Fruit fly (Drosophila melanogaster) whole organism, embryonic: Measurements from ENCODE around the gene sals.
A peak's percentile ranks its signal among the peaks of the same experiment; 100 is the strongest.

Experiments used
- B-H1 ChIP-seq: fragments of 200-800 bp; sonication (Bioruptor generic); IDR thresholded peaks from 3 replicates; pipeline ENCODE4 v1.3.6; 2022; ENCODE audit warnings: missing biosample characterization, missing genetic modification characterization
- CG10147 ChIP-seq: fragments of 200-800 bp; sonication (Bioruptor generic); optimal IDR thresholded peaks from 2 replicates; lab custom pipeline; 2019; ENCODE audit warnings: missing biosample characterization, mild to moderate bottlenecking, missing genetic modification characterization, moderate library complexity
- CG10431 ChIP-seq: fragments of 200-800 bp; sonication (Bioruptor generic); optimal IDR thresholded peaks from 3 replicates; lab custom pipeline; 2018; ENCODE audit warnings: missing biosample characterization, mild to moderate bottlenecking, missing genetic modification characterization
- CG11560 ChIP-seq: fragments of 200-800 bp; sonication (Bioruptor generic); IDR thresholded peaks from 3 replicates; pipeline ENCODE4 v1.3.6; 2022; ENCODE audit warnings: missing biosample characterization, missing genetic modification characterization
- CG12219 ChIP-seq: fragments of 200-800 bp; sonication (Bioruptor generic); optimal IDR thresholded peaks from 3 replicates; lab custom pipeline; 2018; ENCODE audit warnings: missing biosample characterization, mild to moderate bottlenecking, missing genetic modification characterization
- CG12236 ChIP-seq: fragments of 200-800 bp; sonication (Bioruptor generic); optimal IDR thresholded peaks from 2 replicates; lab custom pipeline; 2016; ENCODE audit warnings: missing biosample characterization, missing genetic modification characterization
- CG12299 ChIP-seq: fragments of 200-800 bp; sonication (Bioruptor generic); optimal IDR thresholded peaks from 2 replicates; lab custom pipeline; 2018; ENCODE audit warnings: missing biosample characterization, mild to moderate bottlenecking, missing genetic modification characterization
- CG13287 ChIP-seq: fragments of 200-800 bp; sonication (Bioruptor generic); IDR thresholded peaks from 2 replicates; pipeline ENCODE4 v1.3.6; 2022; ENCODE audit warnings: missing biosample characterization, missing genetic modification characterization; ENCODE audit not compliant: partially characterized antibody
- CG13624 ChIP-seq: fragments of 200-800 bp; sonication (Bioruptor generic); optimal IDR thresholded peaks from 2 replicates; lab custom pipeline; 2016; ENCODE audit warnings: missing biosample characterization, missing genetic modification characterization
- CG18011 ChIP-seq: fragments of 200-800 bp; sonication (Bioruptor generic); optimal IDR thresholded peaks from 2 replicates; lab custom pipeline; 2017; ENCODE audit warnings: missing biosample characterization, missing genetic modification characterization, mild to moderate bottlenecking, moderate library complexity, missing genotype
- CG2199 ChIP-seq: fragments of 200-800 bp; sonication (Bioruptor generic); IDR thresholded peaks from 3 replicates; pipeline ENCODE4 v1.3.6; 2022; ENCODE audit warnings: missing biosample characterization, missing genetic modification characterization
- CG2875 ChIP-seq: fragments of 200-800 bp; sonication (Bioruptor generic); optimal IDR thresholded peaks from 2 replicates; lab custom pipeline; 2017; ENCODE audit warnings: missing biosample characterization, mild to moderate bottlenecking, missing genetic modification characterization, missing genetic modification reagents
- CG3163 ChIP-seq: fragments of 200-800 bp; sonication (Bioruptor generic); optimal IDR thresholded peaks from 3 replicates; lab custom pipeline; 2016; ENCODE audit warnings: missing biosample characterization, missing genetic modification characterization
- CG4328 ChIP-seq: fragments of 200-800 bp; sonication (Bioruptor generic); optimal IDR thresholded peaks from 3 replicates; lab custom pipeline; 2017; ENCODE audit warnings: missing biosample characterization, missing genetic modification reagents, missing genetic modification characterization
- CG5245 ChIP-seq: fragments of 200-800 bp; sonication (Bioruptor generic); optimal IDR thresholded peaks from 3 replicates; lab custom pipeline; 2016; ENCODE audit warnings: missing biosample characterization, missing genetic modification characterization
- CG7357 ChIP-seq: fragments of 200-800 bp; sonication (Bioruptor generic); IDR thresholded peaks from 3 replicates; pipeline ENCODE4 v1.3.6; 2022; ENCODE audit warnings: missing biosample characterization, missing genetic modification characterization
- CG7556 ChIP-seq: fragments of 200-800 bp; sonication (Bioruptor generic); optimal IDR thresholded peaks from 2 replicates; lab custom pipeline; 2017; ENCODE audit warnings: missing biosample characterization, mild to moderate bottlenecking, missing genetic modification characterization
- CG7839 ChIP-seq: fragments of 200-800 bp; sonication (Bioruptor generic); optimal IDR thresholded peaks from 3 replicates; lab custom pipeline; 2018; ENCODE audit warnings: missing biosample characterization, mild to moderate bottlenecking, missing genetic modification characterization, moderate library complexity
- CG7963 ChIP-seq: fragments of 200-800 bp; sonication (Bioruptor generic); IDR thresholded peaks from 3 replicates; pipeline ENCODE4 v1.3.6; 2022; ENCODE audit warnings: missing biosample characterization, missing genetic modification characterization; ENCODE audit not compliant: partially characterized antibody
- CG8089 ChIP-seq: fragments of 200-800 bp; sonication (Bioruptor generic); optimal IDR thresholded peaks from 3 replicates; lab custom pipeline; 2016; ENCODE audit warnings: missing biosample characterization, missing genetic modification characterization
- CG8359 ChIP-seq: fragments of 200-800 bp; sonication (Bioruptor generic); optimal IDR thresholded peaks from 2 replicates; lab custom pipeline; 2017; ENCODE audit warnings: missing biosample characterization, mild to moderate bottlenecking, missing genetic modification characterization, borderline replicate concordance
- CG9609 ChIP-seq: fragments of 200-800 bp; sonication (Bioruptor generic); optimal IDR thresholded peaks from 3 replicates; lab custom pipeline; 2016; ENCODE audit warnings: missing biosample characterization, missing genetic modification characterization
- CG9727 ChIP-seq: fragments of 200-800 bp; sonication (Bioruptor generic); optimal IDR thresholded peaks from 3 replicates; lab custom pipeline; 2017; ENCODE audit warnings: missing biosample characterization, mild to moderate bottlenecking, missing genetic modification characterization
- CG9932 ChIP-seq: fragments of 200-800 bp; sonication (Bioruptor generic); IDR thresholded peaks from 2 replicates; pipeline ENCODE4 v1.3.6; 2022; ENCODE audit warnings: missing biosample characterization, missing genetic modification characterization
- CoRest ChIP-seq: fragments of 200-800 bp; sonication (Bioruptor generic); optimal IDR thresholded peaks from 3 replicates; lab custom pipeline; 2018; ENCODE audit warnings: missing biosample characterization, mild to moderate bottlenecking, missing genetic modification characterization, moderate library complexity
- E2f1 ChIP-seq: fragments of 200-800 bp; sonication (Bioruptor generic); IDR thresholded peaks from 2 replicates; pipeline ENCODE4 v1.3.6; 2022; ENCODE audit warnings: missing biosample characterization, missing genetic modification characterization
- Ets65A ChIP-seq: fragments of 200-800 bp; sonication (Bioruptor generic); peaks from one replicate; lab custom pipeline; 2016; ENCODE audit warnings: missing biosample characterization, missing genetic modification characterization
- H15 ChIP-seq: fragments of 200-800 bp; sonication (Bioruptor generic); IDR thresholded peaks from 3 replicates; pipeline ENCODE4 v1.3.6; 2022; ENCODE audit warnings: missing biosample characterization, missing genetic modification characterization
- HLH54F ChIP-seq: fragments of 200-800 bp; sonication (Bioruptor generic); optimal IDR thresholded peaks from 3 replicates; lab custom pipeline; 2016; ENCODE audit warnings: missing biosample characterization, missing genetic modification characterization
- HmgZ ChIP-seq: fragments of 200-800 bp; sonication (Bioruptor generic); optimal IDR thresholded peaks from 2 replicates; lab custom pipeline; 2018; ENCODE audit warnings: missing biosample characterization, mild to moderate bottlenecking, missing genetic modification characterization
- Sry-δ ChIP-seq: fragments of 200-800 bp; sonication (Bioruptor generic); optimal IDR thresholded peaks from 2 replicates; lab custom pipeline; 2016; ENCODE audit warnings: missing biosample characterization, missing genetic modification characterization
- YL-1 ChIP-seq: fragments of 200-800 bp; sonication (Bioruptor generic); optimal IDR thresholded peaks from 3 replicates; lab custom pipeline; 2017; ENCODE audit warnings: missing biosample characterization, mild to moderate bottlenecking, missing genetic modification characterization
- bigmax ChIP-seq: fragments of 200-800 bp; sonication (Bioruptor generic); optimal IDR thresholded peaks from 2 replicates; lab custom pipeline; 2018; ENCODE audit warnings: missing biosample characterization, mild to moderate bottlenecking, missing genetic modification characterization
- croc ChIP-seq: fragments of 200-800 bp; sonication (Bioruptor generic); conservative IDR thresholded peaks from 3 replicates; pipeline ENCODE4 v1.3.6; 2022; ENCODE audit warnings: missing biosample characterization, missing genetic modification characterization
- da ChIP-seq: fragments of 200-800 bp; sonication (Bioruptor generic); optimal IDR thresholded peaks from 2 replicates; lab custom pipeline; 2016; ENCODE audit warnings: missing biosample characterization, missing genetic modification characterization
- dm ChIP-seq: fragments of 200-800 bp; sonication (Bioruptor generic); optimal IDR thresholded peaks from 3 replicates; lab custom pipeline; 2016; ENCODE audit warnings: missing biosample characterization, missing genetic modification characterization
- dpn ChIP-seq, 2 experiments: fragments of 200-800 bp; sonication (Bioruptor generic); optimal IDR thresholded peaks; 3 replicates each; lab custom pipeline; 2016; ENCODE audit warnings: missing biosample characterization in 2 of 2, missing genetic modification characterization in 2 of 2
- fd102C ChIP-seq: fragments of 200-800 bp; sonication (Bioruptor generic); optimal IDR thresholded peaks from 2 replicates; lab custom pipeline; 2018; ENCODE audit warnings: missing biosample characterization, mild to moderate bottlenecking, missing genetic modification characterization, moderate library complexity
- fd64A ChIP-seq: fragments of 200-800 bp; sonication (Bioruptor generic); optimal IDR thresholded peaks from 3 replicates; lab custom pipeline; 2018; ENCODE audit warnings: missing biosample characterization, mild to moderate bottlenecking, missing genetic modification characterization
- grau ChIP-seq: fragments of 200-800 bp; optimal IDR thresholded peaks from 3 replicates; lab custom pipeline; 2019; ENCODE audit warnings: missing biosample characterization, mild to moderate bottlenecking, missing genetic modification characterization, moderate library complexity
- gsb ChIP-seq: fragments of 200-800 bp; sonication (Bioruptor generic); IDR thresholded peaks from 2 replicates; pipeline ENCODE4 v1.3.6; 2022; ENCODE audit warnings: missing biosample characterization, missing genetic modification characterization
- knrl ChIP-seq: fragments of 200-800 bp; sonication (Bioruptor generic); IDR thresholded peaks from 3 replicates; pipeline ENCODE4 v1.3.6; 2022; ENCODE audit warnings: missing biosample characterization, missing genetic modification characterization; ENCODE audit not compliant: partially characterized antibody
- mirr ChIP-seq: fragments of 200-800 bp; sonication (Bioruptor generic); optimal IDR thresholded peaks from 3 replicates; lab custom pipeline; 2018; ENCODE audit warnings: missing biosample characterization, mild to moderate bottlenecking, missing genetic modification characterization
- nau ChIP-seq: fragments of 200-800 bp; sonication (Bioruptor generic); optimal IDR thresholded peaks from 3 replicates; lab custom pipeline; 2017; ENCODE audit warnings: missing biosample characterization, mild to moderate bottlenecking, missing genetic modification characterization, missing genetic modification reagents
- pho ChIP-seq: fragments of 200-800 bp; sonication (Bioruptor generic); optimal IDR thresholded peaks from 2 replicates; lab custom pipeline; 2016; ENCODE audit warnings: missing biosample characterization, missing genetic modification characterization
- pnt ChIP-seq: fragments of 200-800 bp; sonication (Bioruptor generic); optimal IDR thresholded peaks from 3 replicates; lab custom pipeline; 2016; ENCODE audit warnings: missing biosample characterization, missing genetic modification characterization
- run ChIP-seq: fragments of 200-800 bp; sonication (Bioruptor generic); optimal IDR thresholded peaks from 3 replicates; lab custom pipeline; 2018; ENCODE audit warnings: missing biosample characterization, mild to moderate bottlenecking, missing genetic modification characterization
- sqz ChIP-seq: fragments of 200-800 bp; sonication (Bioruptor generic); optimal IDR thresholded peaks from 3 replicates; lab custom pipeline; 2018; ENCODE audit warnings: missing biosample characterization, mild to moderate bottlenecking, missing genetic modification characterization
- toy ChIP-seq: fragments of 200-800 bp; sonication (Bioruptor generic); IDR thresholded peaks from 2 replicates; pipeline ENCODE4 v1.3.6; 2022; ENCODE audit warnings: missing biosample characterization, missing genetic modification characterization
- unpg ChIP-seq: fragments of 200-800 bp; sonication (Bioruptor generic); optimal IDR thresholded peaks from 3 replicates; lab custom pipeline; 2018; ENCODE audit warnings: missing biosample characterization, mild to moderate bottlenecking, missing genetic modification characterization, moderate library complexity

Gene sals

dm6 chr3R:11421643-11422122, 29.9 kb downstream of the sals start, which contains the start of the genes ninaG and Sptz (continued):
- peak; percentile 94 for TF ChIP-seq croc (GFP tag; lab: Robert Waterston, UW)
- peak; percentile 21 for TF ChIP-seq fd64A (GFP tag; lab: Kevin White, UChicago)
- peak; percentile 91 for TF ChIP-seq Sry-δ (GFP tag; lab: Kevin White, UChicago)
- TF ChIP-seq CG8089 (GFP tag; lab: Kevin White, UChicago) = peak; percentile 90
- TF ChIP-seq CG7963 (GFP tag; lab: Robert Waterston, UW) = no peak
- TF ChIP-seq B-H1 (GFP tag; lab: Robert Waterston, UW) = peak; percentile 92
- peak; percentile 88 for TF ChIP-seq CG7556 (GFP tag; lab: Kevin White, UChicago)
- peak; percentile 96 for TF ChIP-seq pho (GFP tag; lab: Kevin White, UChicago)
- peak; percentile 78 for TF ChIP-seq CG18011 (GFP tag; lab: Kevin White, UChicago)
- TF ChIP-seq CG7357 = peak; percentile 89
- TF ChIP-seq CG13624 (GFP tag; lab: Kevin White, UChicago) = peak; percentile 95
- peak; percentile 68 for TF ChIP-seq CG12236
- TF ChIP-seq CG5245 (GFP tag; lab: Kevin White, UChicago) = peak; percentile 89
- TF ChIP-seq pnt (GFP tag; lab: Kevin White, UChicago) = peak; percentile 94
- TF ChIP-seq CG2199 (GFP tag; lab: Robert Waterston, UW) = peak; percentile 95; the same call in 2 of the 3 replicates
- TF ChIP-seq toy = peak; percentile 81
- peak; percentile 94 for TF ChIP-seq E2f1
- peak; percentile 75 for TF ChIP-seq CG3163 (GFP tag; lab: Kevin White, UChicago)
- TF ChIP-seq fd102C (GFP tag; lab: Kevin White, UChicago) = peak; percentile 52
- TF ChIP-seq CG12219 (GFP tag; lab: Kevin White, UChicago) = peak; percentile 66
- TF ChIP-seq dpn (GFP tag; optimal IDR thresholded peaks at IDR 0.05; lab: Kevin White, UChicago) = peak; percentile 96 to 97
- peak; percentile 89 for TF ChIP-seq grau (tag; lab: Kevin White, UChicago)
- TF ChIP-seq CG9609 (GFP tag; lab: Kevin White, UChicago) = peak; percentile 95
- peak; percentile 100 for TF ChIP-seq Ets65A (GFP tag; lab: Kevin White, UChicago)
- peak; percentile 92 for TF ChIP-seq CG7839
- TF ChIP-seq CG12299 = peak; percentile 80
- peak; percentile 66 for TF ChIP-seq YL-1 (GFP tag; lab: Kevin White, UChicago)
- peak; percentile 97 for TF ChIP-seq CG9932 (GFP tag; lab: Robert Waterston, UW)
- TF ChIP-seq nau = no peak
- peak; percentile 18 for TF ChIP-seq bigmax (GFP tag; lab: Kevin White, UChicago)
- peak; percentile 56 for TF ChIP-seq CG8359
- TF ChIP-seq da (GFP tag; lab: Kevin White, UChicago) = peak; percentile 86
- peak; percentile 95 for TF ChIP-seq CoRest (tag; lab: Kevin White, UChicago)
- peak; percentile 93 for TF ChIP-seq unpg
- peak; percentile 95 for TF ChIP-seq HmgZ (tag; lab: Kevin White, UChicago)
- peak; percentile 87 for TF ChIP-seq gsb (GFP tag; lab: Robert Waterston, UW)
- peak; percentile 64 for TF ChIP-seq CG13287 (GFP tag; lab: Robert Waterston, UW)
- peak; percentile 74 for TF ChIP-seq CG2875 (GFP tag; lab: Kevin White, UChicago)
- peak; percentile 64 for TF ChIP-seq CG4328 (GFP tag; lab: Kevin White, UChicago)
- TF ChIP-seq sqz (GFP tag; lab: Kevin White, UChicago) = no peak
- TF ChIP-seq CG10431 (GFP tag; lab: Kevin White, UChicago) = no peak
- TF ChIP-seq H15 (GFP tag; lab: Robert Waterston, UW) = peak; percentile 95
- TF ChIP-seq mirr (GFP tag; lab: Kevin White, UChicago) = peak; percentile 11
- peak; percentile 97 for TF ChIP-seq HLH54F (GFP tag; lab: Kevin White, UChicago)
- TF ChIP-seq CG10147 = no peak
- peak; percentile 63 for TF ChIP-seq run
- TF ChIP-seq CG9727 (GFP tag; lab: Kevin White, UChicago) = peak; percentile 94
- TF ChIP-seq dm (GFP tag; lab: Kevin White, UChicago) = peak; percentile 88
- TF ChIP-seq CG11560 (tag; lab: Robert Waterston, UW) = peak; percentile 87
- TF ChIP-seq knrl (GFP tag; lab: Robert Waterston, UW) = peak; percentile 63
